Worm (Caenorhabditis elegans): ENCODE measurements around the gene lin-12.

The lin-12 gene

DNA sequence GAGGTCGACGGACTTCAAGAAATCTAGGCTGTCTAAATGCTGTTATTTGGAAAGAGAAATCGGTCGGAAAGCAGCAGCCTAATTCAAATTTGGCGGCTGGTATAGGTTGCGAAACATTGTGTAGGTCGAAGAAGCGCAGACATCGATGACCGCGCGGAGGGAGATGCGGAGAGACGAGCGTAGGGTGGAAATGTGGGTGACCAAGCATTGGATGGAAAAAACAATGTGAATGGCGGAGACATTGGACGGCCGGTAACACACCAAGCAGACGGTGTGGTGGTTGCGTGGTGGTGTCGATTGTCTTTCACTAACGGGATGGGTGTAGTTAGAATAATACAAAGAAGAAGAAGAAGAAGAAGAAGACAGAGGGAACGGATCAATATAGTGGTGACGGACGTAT is 41.2 kb upstream of the lin-12 start:
- no peak for TF ChIP-seq skn-1 (tag; optimal IDR thresholded peaks at IDR 0.05)
- no peak for TF ChIP-seq F16B12.6 (tag; optimal IDR thresholded peaks at IDR 0.05)
- TF ChIP-seq efl-1 (optimal IDR thresholded peaks at IDR 0.05): no peak
- peak; percentile 43 to 85 for TF ChIP-seq efl-1 (GFP tag; optimal IDR thresholded peaks at IDR 0.05 in 1 of 2)
- no peak for TF ChIP-seq irx-1 (tag; optimal IDR thresholded peaks at IDR 0.05)
- no peak for TF ChIP-seq elt-3 (tag; optimal IDR thresholded peaks at IDR 0.05)
- peak; percentile 23 for TF ChIP-seq blmp-1 (tag; optimal IDR thresholded peaks at IDR 0.05)
- no peak for TF ChIP-seq ets-5 (GFP tag; IDR thresholded peaks at IDR 0.05)
- no peak for TF ChIP-seq C34B4.2 (tag; optimal IDR thresholded peaks at IDR 0.05)
- no peak for TF ChIP-seq ztf-4 (tag; optimal IDR thresholded peaks at IDR 0.05)

DNA sequence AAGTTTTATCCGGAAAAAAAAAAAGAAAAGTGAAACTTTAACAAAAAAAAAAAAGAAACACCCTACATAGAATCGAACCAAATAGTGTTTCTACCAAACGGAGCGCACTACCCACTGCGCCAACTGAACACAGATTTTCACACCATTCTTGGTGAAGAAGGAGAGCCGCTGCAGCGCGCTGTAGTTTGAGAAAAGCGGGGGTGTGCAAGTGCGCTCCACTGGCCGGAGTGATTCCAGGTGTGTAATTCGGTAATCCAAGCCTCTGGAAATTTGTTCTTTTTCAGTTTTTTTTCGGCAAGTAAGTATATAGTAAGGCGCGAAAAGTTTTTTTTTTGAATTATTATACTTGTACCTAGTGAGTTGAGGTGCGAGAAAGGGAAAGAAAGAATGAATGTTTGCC is 39.6 kb upstream of the lin-12 start:
- TF ChIP-seq lsy-2 (tag; optimal IDR thresholded peaks at IDR 0.05) (peak in 1 of 2 experiments; percentile 19), fkh-8 (tag; optimal IDR thresholded peaks at IDR 0.05) (peak; percentile 16), nhr-47 (tag; optimal IDR thresholded peaks at IDR 0.05) (peak; percentile 12), nhr-71 (tag; optimal IDR thresholded peaks at IDR 0.05) (peak; percentile 27), efl-1 (optimal IDR thresholded peaks at IDR 0.05) (peak in 1 of 2 experiments; percentile 25), efl-1 (GFP tag; optimal IDR thresholded peaks at IDR 0.05 in 1 of 2) (peak in 1 of 2 experiments; percentile 10), lin-14 (GFP tag; optimal IDR thresholded peaks at IDR 0.05) (peak; percentile 10), dpl-1 (GFP tag; optimal IDR thresholded peaks at IDR 0.05) (peak in 1 of 3 experiments; percentile 11), isw-1 (GFP tag; IDR thresholded peaks at IDR 0.05) (peak; percentile 21; the same call in 1 of the 2 replicates)

DNA sequence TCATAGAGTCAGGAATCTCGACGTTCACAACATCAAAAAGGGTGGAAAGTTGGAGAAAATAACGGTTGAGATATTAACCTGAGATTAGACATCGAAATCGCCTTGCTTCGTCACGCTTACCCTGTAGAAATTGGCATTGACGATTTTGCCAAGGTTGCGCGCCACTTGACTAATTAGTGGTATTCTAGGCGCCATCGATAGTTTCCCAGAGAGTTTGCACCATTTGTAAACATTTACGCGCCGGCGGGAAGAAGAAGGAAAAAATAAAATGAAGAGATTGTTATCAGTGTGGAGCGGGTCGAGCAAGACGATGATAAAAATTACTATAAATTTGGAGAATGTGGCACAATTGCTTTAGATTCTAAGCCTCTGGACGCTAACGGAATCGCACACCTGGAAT is 39.0 kb upstream of the lin-12 start:
- peak; percentile 28 for TF ChIP-seq elt-2 (tag; optimal IDR thresholded peaks at IDR 0.05)
- no peak for TF ChIP-seq fkh-8 (tag; optimal IDR thresholded peaks at IDR 0.05)
- TF ChIP-seq nhr-85 (tag): peak; percentile 53
- no peak for TF ChIP-seq ztf-11 (tag; optimal IDR thresholded peaks at IDR 0.05)
- TF ChIP-seq blmp-1 (tag; optimal IDR thresholded peaks at IDR 0.05): peak; percentile 46
- no peak for TF ChIP-seq dpl-1 (GFP tag; optimal IDR thresholded peaks at IDR 0.05)
- TF ChIP-seq lin-14 (GFP tag; optimal IDR thresholded peaks at IDR 0.05): peak; percentile 22

DNA sequence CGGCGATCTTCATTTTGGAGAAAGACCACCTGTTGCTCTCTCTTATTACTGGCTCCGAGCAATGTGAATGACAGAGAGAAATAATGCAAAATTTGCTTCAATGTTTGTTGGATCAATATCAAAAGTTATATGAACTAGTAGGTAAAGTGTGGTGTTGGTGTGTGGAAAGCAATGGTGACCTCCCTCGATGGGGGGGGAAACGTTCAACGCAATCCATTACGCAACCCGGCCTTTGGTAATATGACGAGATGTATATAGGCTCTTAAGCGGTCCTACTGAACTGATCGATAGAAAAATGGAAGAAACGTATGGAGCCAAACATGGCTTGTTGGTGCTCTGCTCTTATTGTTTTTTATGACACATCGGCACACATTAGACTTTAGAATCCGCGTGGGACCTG is 38.5 kb upstream of the lin-12 start:
- TF ChIP-seq pqm-1 (tag; optimal IDR thresholded peaks at IDR 0.05) (no peak), lin-13 (GFP tag; optimal IDR thresholded peaks at IDR 0.05) (no peak), nhr-11 (tag; optimal IDR thresholded peaks at IDR 0.05) (no peak), lsy-2 (tag; optimal IDR thresholded peaks at IDR 0.05) (no peak), jun-1 (tag; optimal IDR thresholded peaks at IDR 0.05) (no peak), fos-1 (tag; optimal IDR thresholded peaks at IDR 0.05) (no peak), efl-1 (optimal IDR thresholded peaks at IDR 0.05) (no peak), efl-1 (GFP tag; optimal IDR thresholded peaks at IDR 0.05 in 1 of 2) (peak in 1 of 2 experiments; percentile 83)

DNA sequence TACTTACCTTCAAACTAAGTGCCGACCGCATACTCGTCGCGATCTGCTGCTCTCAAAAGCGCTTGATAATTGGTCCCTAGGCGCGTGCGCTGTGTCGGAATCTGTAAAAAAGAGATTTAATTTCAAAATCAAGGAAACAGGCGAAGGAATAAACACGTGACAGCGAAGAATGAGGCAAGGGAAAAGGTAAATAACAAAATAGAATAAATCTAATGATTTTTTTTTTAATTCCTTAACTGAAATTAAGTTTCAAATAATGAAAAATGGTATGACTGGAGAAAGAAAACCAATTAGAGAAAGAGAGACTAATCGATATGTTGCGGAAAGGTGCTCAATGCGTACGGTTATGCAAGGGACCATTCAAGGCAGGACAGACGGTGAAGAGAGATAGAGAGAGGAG is 37.9 kb upstream of the lin-12 start, which contains the start of gene cya-1:
cya-1 (minus strand) TSS at position 101 of the 400 bp plus-strand sequence.
- TF ChIP-seq aly-2 (tag; optimal IDR thresholded peaks at IDR 0.05): no peak
- TF ChIP-seq rnt-1 (tag; optimal IDR thresholded peaks at IDR 0.05): no peak
- no peak for TF ChIP-seq pag-3 (tag; optimal IDR thresholded peaks at IDR 0.05; ENCODE audit: borderline replicate concordance, insufficient read depth)
- TF ChIP-seq zag-1 (tag; optimal IDR thresholded peaks at IDR 0.05): no peak
- TF ChIP-seq ztf-4 (tag; optimal IDR thresholded peaks at IDR 0.05): no peak
- TF ChIP-seq irx-1 (tag; optimal IDR thresholded peaks at IDR 0.05): no peak
- no peak for TF ChIP-seq Y116A8C.19 (tag; optimal IDR thresholded peaks at IDR 0.05; ENCODE audit: borderline replicate concordance)
- TF ChIP-seq vab-15 (tag; optimal IDR thresholded peaks at IDR 0.05): no peak
- no peak for TF ChIP-seq dpl-1 (GFP tag; optimal IDR thresholded peaks at IDR 0.05)
- no peak for TF ChIP-seq unc-130 (tag; optimal IDR thresholded peaks at IDR 0.05)
- TF ChIP-seq hlh-17 (GFP tag; optimal IDR thresholded peaks at IDR 0.05; ENCODE audit: borderline replicate concordance): no peak
- no peak for TF ChIP-seq unc-62 (GFP tag; optimal IDR thresholded peaks at IDR 0.05)
- no peak for TF ChIP-seq elt-2 (tag; optimal IDR thresholded peaks at IDR 0.05)
- TF ChIP-seq egl-13 (tag; optimal IDR thresholded peaks at IDR 0.05): no peak
